Worm (Caenorhabditis elegans): Measurements from ENCODE around the gene C12D8.9.
A peak's percentile ranks its signal among the peaks of the same experiment; 100 is the strongest.

C12D8.9 gene

DNA sequence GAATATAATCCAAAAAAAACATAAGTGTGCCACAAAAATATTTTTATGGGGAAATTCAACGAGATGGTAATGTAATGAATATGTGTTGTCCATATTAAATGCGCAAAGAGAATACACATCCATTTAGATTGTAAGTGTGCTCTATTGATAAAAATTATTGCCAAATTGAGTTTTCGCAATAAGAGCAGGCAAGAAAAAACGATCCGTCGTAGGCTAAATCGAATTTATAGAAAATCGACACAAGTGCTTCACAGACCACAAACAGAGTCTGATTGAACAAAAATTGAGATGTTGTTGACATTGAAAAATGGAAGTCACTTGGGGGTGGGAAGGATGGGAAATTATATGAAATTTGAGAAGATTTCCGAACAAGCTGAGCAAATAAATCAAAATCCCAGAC lies 22.0 kb upstream of the C12D8.9 start:
- TF ChIP-seq nfya-1 (tag; optimal IDR thresholded peaks at IDR 0.05; ENCODE audit: borderline replicate concordance, insufficient read depth) (no peak), dox-1 (GFP tag; IDR thresholded peaks at IDR 0.05) (no peak), F37B4.10 (GFP tag; IDR thresholded peaks at IDR 0.05) (no peak)

DNA sequence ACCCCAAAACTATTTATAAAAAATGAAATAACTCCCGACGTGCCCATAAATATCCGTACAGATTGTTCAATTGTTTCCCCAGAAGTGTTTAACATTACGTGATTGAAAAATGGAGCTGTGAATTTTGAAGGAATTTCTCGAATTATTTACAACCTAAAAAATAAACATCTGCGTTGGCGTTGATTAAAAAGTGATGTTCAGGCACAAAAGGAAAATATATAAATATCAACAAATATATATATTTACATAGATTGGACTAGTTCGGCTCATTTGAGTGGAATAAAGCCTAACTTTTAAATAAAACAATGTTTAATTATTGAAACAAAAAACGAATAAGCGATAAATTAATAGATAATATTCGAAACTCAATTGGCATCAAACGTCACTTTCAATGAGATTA lies 17.5 kb upstream of the C12D8.9 start, which contains the start of gene sri-18:
TSS of gene sri-18 (minus strand) at position 101 of the 400 bp plus-strand sequence.
- TF ChIP-seq K12H6.12 (tag; optimal IDR thresholded peaks at IDR 0.05) (no peak), ztf-3 (GFP tag; optimal IDR thresholded peaks at IDR 0.05) (no peak), mcd-1 (GFP tag; IDR thresholded peaks at IDR 0.05) (no peak), B0019.2 (GFP tag; conservative IDR thresholded peaks at IDR 0.05) (no peak), F37B4.10 (GFP tag; IDR thresholded peaks at IDR 0.05) (no peak), tbp1 (GFP tag; optimal IDR thresholded peaks at IDR 0.05) (no peak), C17E4.6 (GFP tag; IDR thresholded peaks at IDR 0.05) (no peak), lin-35 (GFP tag; optimal IDR thresholded peaks at IDR 0.05) (no peak), D2030.7 (GFP tag; IDR thresholded peaks at IDR 0.05) (no peak)

DNA sequence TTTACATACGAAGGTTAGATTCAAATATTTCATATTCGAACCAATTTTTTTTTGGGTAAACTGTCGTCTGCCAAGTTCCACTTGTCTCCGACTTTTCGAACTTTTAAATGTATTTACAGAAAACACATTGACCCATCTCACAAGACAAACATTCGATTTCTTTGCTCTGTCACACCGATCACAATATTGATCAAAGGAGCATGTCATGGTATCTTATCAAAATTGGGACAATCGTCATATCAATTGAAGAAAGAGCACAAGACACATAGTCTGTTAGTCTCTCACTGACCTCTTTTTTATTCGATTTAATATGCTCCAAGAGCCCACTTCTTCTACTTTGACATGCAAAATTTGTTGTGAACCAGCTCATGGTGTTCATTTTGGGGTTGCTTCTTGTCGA lies 13.0 kb upstream of the C12D8.9 start, which contains the start of gene nhr-232:
TSS of gene nhr-232 (plus strand) at position 121 of the 400 bp plus-strand sequence.
- no peak for TF ChIP-seq chd-7 (tag; optimal IDR thresholded peaks at IDR 0.05)
- peak; percentile 31 for TF ChIP-seq pha-4 (tag; optimal IDR thresholded peaks at IDR 0.05)
- no peak for TF ChIP-seq cebp-1 (GFP tag; IDR thresholded peaks at IDR 0.05)
- peak; percentile 32 for TF ChIP-seq cebp-1 (tag; optimal IDR thresholded peaks at IDR 0.05)
- TF ChIP-seq Y67H2A.10 (GFP tag; conservative IDR thresholded peaks at IDR 0.05), result no peak
- TF ChIP-seq nhr-80 (tag; optimal IDR thresholded peaks at IDR 0.05), result peak; percentile 91
- TF ChIP-seq ets-4 (GFP tag; optimal IDR thresholded peaks at IDR 0.05), result no peak
- no peak for TF ChIP-seq aptf-3 (GFP tag; IDR thresholded peaks at IDR 0.05)

DNA sequence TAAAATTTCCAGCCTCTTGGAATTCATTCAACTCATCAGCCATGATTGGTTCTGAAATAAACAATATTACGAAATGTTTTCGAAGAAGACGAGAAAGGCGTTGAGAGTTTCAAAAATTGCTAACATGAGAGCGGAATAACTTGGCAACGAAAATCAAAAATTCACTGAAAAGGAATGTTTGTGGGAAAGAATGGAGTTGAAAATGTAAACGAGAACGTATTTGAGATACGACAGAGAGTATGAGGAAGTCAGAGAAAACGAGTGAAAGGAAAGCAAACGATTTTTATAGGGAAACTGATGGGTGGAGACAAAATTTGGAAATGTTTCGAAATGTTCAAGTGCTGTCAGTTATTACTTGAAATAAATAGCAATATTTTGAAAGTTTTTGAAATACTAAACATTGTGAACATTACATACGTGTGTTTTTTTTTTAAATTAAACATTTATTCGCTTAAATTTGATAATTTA lies 12.0 kb upstream of the C12D8.9 start, which contains the start of gene rop-1:
TSS of gene rop-1 (minus strand) at position 51 of the 468 bp plus-strand sequence.
- no peak for TF ChIP-seq snpc-4 (GFP tag; optimal IDR thresholded peaks at IDR 0.05)
- TF ChIP-seq snpc-4 (tag; optimal IDR thresholded peaks at IDR 0.05), result peak in 1 of 4 experiments; percentile 8
- no peak for TF ChIP-seq nfya-2 (GFP tag; IDR thresholded peaks at IDR 0.05)
- TF ChIP-seq unc-62 (GFP tag; optimal IDR thresholded peaks at IDR 0.05), result peak; percentile 42
- TF ChIP-seq him-1 (tag; optimal IDR thresholded peaks at IDR 0.05), result no peak
- TF ChIP-seq aptf-3 (GFP tag; IDR thresholded peaks at IDR 0.05), result no peak
- no peak for TF ChIP-seq lin-35 (GFP tag; optimal IDR thresholded peaks at IDR 0.05)
- 0 out of 2 replicates have a peak, but pooled peaks have one; percentile 31 for TF ChIP-seq cebp-1 (GFP tag; IDR thresholded peaks at IDR 0.05)
- peak; percentile 87 for TF ChIP-seq cebp-1 (tag; optimal IDR thresholded peaks at IDR 0.05)
- TF ChIP-seq nhr-80 (tag; optimal IDR thresholded peaks at IDR 0.05), result peak; percentile 38

DNA sequence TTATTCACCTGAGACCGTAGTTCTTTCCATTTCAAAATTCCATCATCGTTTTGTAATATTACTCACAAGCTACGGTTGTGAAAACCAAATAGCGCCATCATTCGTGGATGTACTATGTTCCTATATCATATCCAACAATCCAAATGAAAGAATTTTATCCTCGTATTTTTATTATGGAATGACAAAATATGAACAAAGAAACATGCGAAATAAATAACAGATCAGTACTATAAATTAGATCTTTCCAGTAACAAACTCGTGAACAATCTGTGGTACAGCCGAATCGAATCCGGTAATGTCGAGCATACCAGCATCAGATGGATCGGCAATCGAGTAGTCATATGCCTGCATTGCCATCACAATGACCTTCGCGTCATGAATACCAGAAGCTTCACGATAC lies 9.7 kb upstream of the C12D8.9 start:
- TF ChIP-seq Y56A3A.18 (GFP tag; IDR thresholded peaks at IDR 0.05) (peak; percentile 44; the same call in 1 of the 2 replicates), mel-28 (tag; optimal IDR thresholded peaks at IDR 0.05; ENCODE audit: borderline replicate concordance) (no peak), sea-2 (GFP tag; IDR thresholded peaks at IDR 0.05) (no peak), K12H6.12 (tag; optimal IDR thresholded peaks at IDR 0.05) (no peak), attf-6 (GFP tag; IDR thresholded peaks at IDR 0.05) (no peak), fkh-3 (tag; optimal IDR thresholded peaks at IDR 0.05) (no peak), F33H1.4 (GFP tag; IDR thresholded peaks at IDR 0.05) (no peak), ccch-3 (GFP tag; optimal IDR thresholded peaks at IDR 0.05) (no peak), dox-1 (GFP tag; IDR thresholded peaks at IDR 0.05) (no peak), F49E8.2 (tag; optimal IDR thresholded peaks at IDR 0.05; ENCODE audit: insufficient read depth) (peak; percentile 10), ztf-26 (tag; optimal IDR thresholded peaks at IDR 0.05) (no peak), ceh-100 (GFP tag; IDR thresholded peaks at IDR 0.05) (no peak), die-1 (tag; optimal IDR thresholded peaks at IDR 0.05) (no peak), lin-26 (GFP tag; IDR thresholded peaks at IDR 0.05) (no peak), F39B2.1 (GFP tag; IDR thresholded peaks at IDR 0.05) (no peak), akir-1 (GFP tag; optimal IDR thresholded peaks at IDR 0.05) (no peak), mes-4 (tag; optimal IDR thresholded peaks at IDR 0.05) (no peak), B0336.3 (GFP tag; IDR thresholded peaks at IDR 0.05) (peak; percentile 53; the same call in 1 of the 2 replicates), nhr-80 (tag; optimal IDR thresholded peaks at IDR 0.05) (no peak), snpc-4 (GFP tag; optimal IDR thresholded peaks at IDR 0.05) (no peak), snpc-4 (tag; optimal IDR thresholded peaks at IDR 0.05) (no peak), egl-18 (GFP tag; IDR thresholded peaks at IDR 0.05) (no peak), T07F8.4 (tag; optimal IDR thresholded peaks at IDR 0.05) (no peak)

Data from whole organism, young adult.